Worm (Caenorhabditis elegans): Measurements from ENCODE around the gene F44F4.10.

The F44F4.10 gene

DNA sequence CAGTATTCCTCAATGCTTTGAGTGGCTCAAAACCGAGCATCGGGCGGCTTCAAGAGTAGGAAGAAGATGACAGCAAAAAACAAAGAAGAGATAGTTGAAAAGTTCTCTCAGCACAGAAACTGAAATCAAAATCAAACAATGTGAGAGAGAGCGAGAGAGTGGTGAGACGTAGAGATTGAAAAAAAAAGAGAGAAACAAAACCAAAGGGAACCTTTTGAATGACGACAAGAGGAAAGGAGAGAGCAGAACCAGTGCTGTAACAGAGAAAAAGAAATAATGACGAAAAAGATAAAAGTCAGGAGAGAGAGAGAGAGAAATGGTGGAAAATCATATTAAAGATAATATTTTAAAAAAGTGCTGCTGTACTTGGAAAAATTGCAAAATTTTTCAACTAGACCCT, 49.9 kb downstream of the F44F4.10 start:
- TF ChIP-seq nfyb-1 (GFP tag; IDR thresholded peaks at IDR 0.05) (no peak), lin-54 (GFP tag; optimal IDR thresholded peaks at IDR 0.05) (peak; percentile 20), T07F8.4 (tag; optimal IDR thresholded peaks at IDR 0.05) (no peak), lin-26 (GFP tag; IDR thresholded peaks at IDR 0.05) (no peak), hmg-1.2 (GFP tag; IDR thresholded peaks at IDR 0.05) (peak; percentile 19; the same call in 1 of the 2 replicates), F33H1.4 (GFP tag; IDR thresholded peaks at IDR 0.05) (peak; percentile 10; the same call in 1 of the 2 replicates), F52B5.7 (tag; optimal IDR thresholded peaks at IDR 0.05) (no peak), nfya-1 (tag; optimal IDR thresholded peaks at IDR 0.05; ENCODE audit: borderline replicate concordance, insufficient read depth) (no peak), nhr-80 (tag; optimal IDR thresholded peaks at IDR 0.05) (peak; percentile 56), B0336.3 (GFP tag; IDR thresholded peaks at IDR 0.05) (0 out of 2 replicates have a peak, but pooled peaks have one; percentile 17), rpc-1 (optimal IDR thresholded peaks at IDR 0.05) (no peak), rpc-1 (tag; optimal IDR thresholded peaks at IDR 0.05) (no peak), cebp-1 (GFP tag; IDR thresholded peaks at IDR 0.05) (no peak), cebp-1 (tag; optimal IDR thresholded peaks at IDR 0.05) (peak; percentile 56)
